Fruit fly (Drosophila melanogaster) whole organism, embryonic: ENCODE measurements around the gene CG42342.

Experiments
- CG10147 ChIP-seq: fragments of 200-800 bp; sonication (Bioruptor generic); optimal IDR thresholded peaks from 2 replicates; lab custom pipeline; 2019; ENCODE audit warnings: missing biosample characterization, mild to moderate bottlenecking, missing genetic modification characterization, moderate library complexity
- CG10267 ChIP-seq: fragments of 200-800 bp; sonication (Bioruptor generic); optimal IDR thresholded peaks from 2 replicates; lab custom pipeline; 2018; ENCODE audit warnings: missing biosample characterization, mild to moderate bottlenecking, missing genetic modification characterization, moderate library complexity
- CG11247 ChIP-seq: fragments of 200-800 bp; sonication (Bioruptor generic); IDR thresholded peaks from 2 replicates; pipeline ENCODE4 v1.3.6; 2022; ENCODE audit warnings: missing biosample characterization, missing genetic modification characterization
- CG12236 ChIP-seq: fragments of 200-800 bp; sonication (Bioruptor generic); optimal IDR thresholded peaks from 2 replicates; lab custom pipeline; 2016; ENCODE audit warnings: missing biosample characterization, missing genetic modification characterization
- CG1233 ChIP-seq: fragments of 200-800 bp; sonication (Bioruptor generic); optimal IDR thresholded peaks from 4 replicates; lab custom pipeline; 2018; ENCODE audit warnings: missing biosample characterization, mild to moderate bottlenecking, missing genetic modification characterization
- CG12391 ChIP-seq: fragments of 200-800 bp; sonication (Bioruptor generic); optimal IDR thresholded peaks from 3 replicates; lab custom pipeline; 2018; ENCODE audit warnings: missing biosample characterization, mild to moderate bottlenecking, missing genetic modification characterization, moderate library complexity
- CG13123 ChIP-seq: fragments of 200-800 bp; sonication (Bioruptor generic); optimal IDR thresholded peaks from 2 replicates; lab custom pipeline; 2016; ENCODE audit warnings: missing biosample characterization, missing genetic modification characterization
- CG15073 ChIP-seq: fragments of 200-800 bp; sonication (Bioruptor generic); optimal IDR thresholded peaks from 2 replicates; lab custom pipeline; 2016; ENCODE audit warnings: missing biosample characterization, missing genetic modification characterization
- CG1603 ChIP-seq: fragments of 200-800 bp; sonication (Bioruptor generic); optimal IDR thresholded peaks from 2 replicates; lab custom pipeline; 2019; ENCODE audit warnings: missing biosample characterization, mild to moderate bottlenecking, missing genetic modification characterization, moderate library complexity
- CG31441 ChIP-seq: fragments of 200-800 bp; sonication (Bioruptor generic); IDR thresholded peaks from 2 replicates; pipeline ENCODE4 v1.3.6; 2022; ENCODE audit warnings: missing biosample characterization, missing genetic modification characterization
- CG32772 ChIP-seq: fragments of 200-800 bp; sonication (Bioruptor generic); IDR thresholded peaks from 2 replicates; pipeline ENCODE4 v1.3.6; 2022; ENCODE audit warnings: missing biosample characterization, missing genetic modification characterization
- CG3838 ChIP-seq: fragments of 200-800 bp; sonication (Bioruptor generic); optimal IDR thresholded peaks from 3 replicates; lab custom pipeline; 2016; ENCODE audit warnings: missing biosample characterization, missing genetic modification characterization
- CG5245 ChIP-seq: fragments of 200-800 bp; sonication (Bioruptor generic); optimal IDR thresholded peaks from 3 replicates; lab custom pipeline; 2016; ENCODE audit warnings: missing biosample characterization, missing genetic modification characterization
- CG6813 ChIP-seq: fragments of 200-800 bp; sonication (Bioruptor generic); optimal IDR thresholded peaks from 2 replicates; lab custom pipeline; 2017; ENCODE audit warnings: missing biosample characterization, missing genetic modification characterization, mild to moderate bottlenecking, moderate library complexity, missing genetic modification reagents
- CG7357 ChIP-seq: fragments of 200-800 bp; sonication (Bioruptor generic); IDR thresholded peaks from 3 replicates; pipeline ENCODE4 v1.3.6; 2022; ENCODE audit warnings: missing biosample characterization, missing genetic modification characterization
- CG9932 ChIP-seq: fragments of 200-800 bp; sonication (Bioruptor generic); IDR thresholded peaks from 2 replicates; pipeline ENCODE4 v1.3.6; 2022; ENCODE audit warnings: missing biosample characterization, missing genetic modification characterization
- Camta ChIP-seq: fragments of 200-800 bp; sonication (Bioruptor generic); optimal IDR thresholded peaks from 2 replicates; lab custom pipeline; 2016; ENCODE audit warnings: missing biosample characterization, missing genetic modification characterization
- D19A ChIP-seq: fragments of 200-800 bp; optimal IDR thresholded peaks from 3 replicates; lab custom pipeline; 2019; ENCODE audit warnings: missing biosample characterization, mild to moderate bottlenecking, missing genetic modification characterization, moderate library complexity
- Dek ChIP-seq: fragments of 200-800 bp; sonication (Bioruptor generic); optimal IDR thresholded peaks from 3 replicates; lab custom pipeline; 2019; ENCODE audit warnings: missing biosample characterization, mild to moderate bottlenecking, missing genetic modification characterization, moderate library complexity
- Dfd ChIP-seq, 2 experiments: fragments of >200 bp; optimal IDR thresholded peaks; 2 replicates each; lab custom pipeline; 2017; ENCODE audit warnings: missing biosample characterization in 2 of 2, missing genetic modification characterization in 2 of 2
- Elba2 ChIP-seq: fragments of 200-800 bp; sonication (Bioruptor generic); optimal IDR thresholded peaks from 3 replicates; lab custom pipeline; 2016; ENCODE audit warnings: missing biosample characterization, missing genetic modification characterization
- Ets65A ChIP-seq: fragments of 200-800 bp; sonication (Bioruptor generic); peaks from one replicate; lab custom pipeline; 2016; ENCODE audit warnings: missing biosample characterization, missing genetic modification characterization
- Ets97D ChIP-seq: fragments of 200-800 bp; sonication (Bioruptor generic); optimal IDR thresholded peaks from 3 replicates; lab custom pipeline; 2016; ENCODE audit warnings: missing biosample characterization, missing genetic modification characterization
- HLHmδ ChIP-seq: fragments of 200-800 bp; sonication (Bioruptor generic); optimal IDR thresholded peaks from 2 replicates; lab custom pipeline; 2018; ENCODE audit warnings: missing biosample characterization, mild to moderate bottlenecking, missing genetic modification characterization, moderate library complexity
- Kr ChIP-seq: fragments of 200-800 bp; sonication (Bioruptor generic); optimal IDR thresholded peaks from 2 replicates; lab custom pipeline; 2017; ENCODE audit warnings: missing biosample characterization, mild to moderate bottlenecking, missing genetic modification characterization
- Lim3 ChIP-seq: fragments of 200-800 bp; sonication (Bioruptor generic); IDR thresholded peaks from 2 replicates; pipeline ENCODE4 v1.3.6; 2022; ENCODE audit warnings: missing biosample characterization, missing genetic modification characterization
- Nf-YB ChIP-seq: fragments of 200-800 bp; sonication (Bioruptor generic); optimal IDR thresholded peaks from 3 replicates; lab custom pipeline; 2019; ENCODE audit warnings: missing biosample characterization, mild to moderate bottlenecking, missing genetic modification characterization, moderate library complexity
- Poxn ChIP-seq: fragments of 200-800 bp; sonication (Bioruptor generic); IDR thresholded peaks from 2 replicates; pipeline ENCODE4 v1.3.6; 2022; ENCODE audit warnings: missing biosample characterization, missing genetic modification characterization
- Sry-δ ChIP-seq: fragments of 200-800 bp; sonication (Bioruptor generic); optimal IDR thresholded peaks from 2 replicates; lab custom pipeline; 2016; ENCODE audit warnings: missing biosample characterization, missing genetic modification characterization
- Tbp ChIP-seq: fragments of >200 bp; optimal IDR thresholded peaks from 2 replicates; lab custom pipeline; 2018; ENCODE audit warnings: missing biosample characterization, missing genetic modification characterization
- Xrp1 ChIP-seq: fragments of 200-800 bp; sonication (Bioruptor generic); IDR thresholded peaks from 2 replicates; pipeline ENCODE4 v1.3.6; 2022; ENCODE audit warnings: missing biosample characterization, missing genetic modification characterization
- ab ChIP-seq: fragments of 200-800 bp; sonication (Bioruptor generic); optimal IDR thresholded peaks from 2 replicates; lab custom pipeline; 2016; ENCODE audit warnings: missing biosample characterization, missing genetic modification characterization
- abd-A ChIP-seq: fragments of 200-800 bp; sonication (Bioruptor generic); optimal IDR thresholded peaks from 3 replicates; lab custom pipeline; 2019; ENCODE audit warnings: missing biosample characterization, mild to moderate bottlenecking, missing genetic modification characterization, moderate library complexity
- aop ChIP-seq: fragments of 200-800 bp; sonication (Bioruptor generic); IDR thresholded peaks from 2 replicates; pipeline ENCODE4 v1.3.6; 2022; ENCODE audit warnings: missing biosample characterization, missing genetic modification characterization
- esg ChIP-seq: fragments of 200-800 bp; sonication (Bioruptor generic); conservative IDR thresholded peaks from 2 replicates; pipeline ENCODE4 v1.3.6; 2022; ENCODE audit warnings: missing biosample characterization, missing genetic modification characterization
- fd3F ChIP-seq: fragments of 200-800 bp; sonication (Bioruptor generic); optimal IDR thresholded peaks from 2 replicates; lab custom pipeline; 2018; ENCODE audit warnings: missing biosample characterization, mild to moderate bottlenecking, missing genetic modification characterization, moderate library complexity
- ftz-f1 ChIP-seq: fragments of 200-800 bp; sonication (Bioruptor generic); optimal IDR thresholded peaks from 2 replicates; lab custom pipeline; 2016; ENCODE audit warnings: missing biosample characterization, missing genetic modification characterization
- gcm ChIP-seq: fragments of 200-800 bp; sonication (Bioruptor generic); optimal IDR thresholded peaks from 2 replicates; lab custom pipeline; 2019; ENCODE audit warnings: missing biosample characterization, mild to moderate bottlenecking, missing genetic modification characterization, moderate library complexity
- gsb ChIP-seq: fragments of 200-800 bp; sonication (Bioruptor generic); IDR thresholded peaks from 2 replicates; pipeline ENCODE4 v1.3.6; 2022; ENCODE audit warnings: missing biosample characterization, missing genetic modification characterization
- kni ChIP-seq: fragments of 200-800 bp; sonication (Bioruptor generic); optimal IDR thresholded peaks from 3 replicates; lab custom pipeline; 2017; ENCODE audit warnings: mild to moderate bottlenecking, missing biosample characterization, missing genetic modification reagents, missing genetic modification characterization
- knrl ChIP-seq: fragments of 200-800 bp; sonication (Bioruptor generic); IDR thresholded peaks from 3 replicates; pipeline ENCODE4 v1.3.6; 2022; ENCODE audit warnings: missing biosample characterization, missing genetic modification characterization; ENCODE audit not compliant: partially characterized antibody
- nau ChIP-seq: fragments of 200-800 bp; sonication (Bioruptor generic); optimal IDR thresholded peaks from 3 replicates; lab custom pipeline; 2017; ENCODE audit warnings: missing biosample characterization, mild to moderate bottlenecking, missing genetic modification characterization, missing genetic modification reagents
- nerfin-1 ChIP-seq: fragments of 200-800 bp; sonication (Bioruptor generic); optimal IDR thresholded peaks from 3 replicates; lab custom pipeline; 2019; ENCODE audit warnings: missing biosample characterization, mild to moderate bottlenecking, missing genetic modification characterization, moderate library complexity
- pho ChIP-seq: fragments of 200-800 bp; sonication (Bioruptor generic); optimal IDR thresholded peaks from 2 replicates; lab custom pipeline; 2016; ENCODE audit warnings: missing biosample characterization, missing genetic modification characterization
- prd ChIP-seq, 3 experiments: fragments of >200 bp in 2 of 3; fragments of 200-800 bp in 1 of 3; sonication (Bioruptor generic) in 1 of 3; optimal IDR thresholded peaks in 2 of 3; IDR thresholded peaks in 1 of 3; 2 replicates in 2 of 3; 3 replicates in 1 of 3; pipeline versions ENCODE4 v1.3.6 to Lab custom; 2017 to 2022; ENCODE audit warnings: missing biosample characterization in 1 of 3, missing genetic modification characterization in 1 of 3
- run ChIP-seq: fragments of 200-800 bp; sonication (Bioruptor generic); optimal IDR thresholded peaks from 3 replicates; lab custom pipeline; 2018; ENCODE audit warnings: missing biosample characterization, mild to moderate bottlenecking, missing genetic modification characterization
- sim ChIP-seq: fragments of 200-800 bp; sonication (Bioruptor generic); IDR thresholded peaks from 2 replicates; pipeline ENCODE4 v1.3.6; 2022; ENCODE audit warnings: missing biosample characterization, missing genetic modification characterization
- toy ChIP-seq: fragments of 200-800 bp; sonication (Bioruptor generic); IDR thresholded peaks from 2 replicates; pipeline ENCODE4 v1.3.6; 2022; ENCODE audit warnings: missing biosample characterization, missing genetic modification characterization
- trem ChIP-seq: fragments of 200-800 bp; optimal IDR thresholded peaks from 3 replicates; lab custom pipeline; 2019; ENCODE audit warnings: missing biosample characterization, mild to moderate bottlenecking, missing genetic modification characterization, moderate library complexity
- vnd ChIP-seq: fragments of 200-800 bp; sonication (Bioruptor generic); IDR thresholded peaks from 3 replicates; pipeline ENCODE4 v1.3.6; 2022; ENCODE audit warnings: missing biosample characterization, missing genetic modification characterization; ENCODE audit not compliant: partially characterized antibody
- wor ChIP-seq: fragments of 200-800 bp; sonication (Bioruptor generic); IDR thresholded peaks from 2 replicates; pipeline ENCODE4 v1.3.6; 2022; ENCODE audit warnings: missing biosample characterization, missing genetic modification characterization
- zf30C ChIP-seq: fragments of 200-800 bp; sonication (Bioruptor generic); optimal IDR thresholded peaks from 3 replicates; lab custom pipeline; 2018; ENCODE audit warnings: missing biosample characterization, mild to moderate bottlenecking, missing genetic modification characterization

CG42342 gene

DNA sequence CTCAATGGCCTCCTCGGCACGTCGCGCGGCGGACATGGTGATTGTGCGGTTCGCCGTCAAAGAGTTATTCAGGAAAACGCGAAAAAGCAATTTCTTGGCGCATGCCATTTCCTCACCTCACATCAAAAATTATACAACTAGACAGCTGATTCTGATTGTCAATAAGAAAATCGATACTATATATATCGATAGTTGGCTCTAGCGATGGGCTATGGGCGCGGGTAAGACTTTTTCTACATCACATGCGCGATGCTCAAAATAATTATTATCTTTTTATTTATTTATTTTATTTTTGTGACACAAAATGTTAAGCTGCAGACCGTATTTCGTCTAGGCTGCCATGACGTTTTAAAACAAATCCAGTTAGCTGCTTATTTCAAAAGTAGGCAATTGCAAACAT is 111.7 kb downstream of the CG42342 start, which contains the start of gene CG10340 (continued):
- TF ChIP-seq esg (no peak), CG12236 (GFP tag; lab: Kevin White, UChicago) (no peak), pho (GFP tag; lab: Kevin White, UChicago) (no peak), gcm (GFP tag; lab: Kevin White, UChicago) (no peak), CG32772 (no peak), abd-A (tag; lab: Kevin White, UChicago) (no peak), nau (GFP tag; lab: Kevin White, UChicago) (no peak), Ets65A (GFP tag; lab: Kevin White, UChicago) (no peak), CG1603 (tag; lab: Kevin White, UChicago) (no peak), ftz-f1 (GFP tag; lab: Kevin White, UChicago) (no peak), CG9932 (no peak; the same call in 1 of the 2 replicates), CG3838 (no peak), zf30C (GFP tag; lab: Kevin White, UChicago) (no peak), CG15073 (GFP tag; lab: Kevin White, UChicago) (no peak), Lim3 (GFP tag; lab: Robert Waterston, UW) (no peak), Nf-YB (GFP tag; lab: Kevin White, UChicago) (no peak), CG7357 (no peak), Kr (no peak), wor (no peak), CG10147 (GFP tag; lab: Kevin White, UChicago) (no peak), Sry-δ (GFP tag; lab: Kevin White, UChicago) (peak; percentile 81), CG31441 (GFP tag; lab: Robert Waterston, UW) (no peak), nerfin-1 (no peak), gsb (no peak), HLHmδ (GFP tag; lab: Kevin White, UChicago) (no peak), Poxn (GFP tag; lab: Robert Waterston, UW) (no peak), CG1233 (GFP tag; lab: Kevin White, UChicago) (no peak), fd3F (GFP tag; lab: Kevin White, UChicago) (no peak), aop (no peak), knrl (GFP tag; lab: Robert Waterston, UW) (peak; percentile 85), kni (GFP tag; lab: Kevin White, UChicago) (no peak), Tbp (GFP tag; lab: Kevin White, UChicago) (no peak), Xrp1 (GFP tag; lab: Robert Waterston, UW) (no peak), run (tag; lab: Kevin White, UChicago) (no peak), sim (GFP tag; lab: Robert Waterston, UW) (no peak), D19A (tag; lab: Kevin White, UChicago) (no peak), CG12391 (tag; lab: Kevin White, UChicago) (peak; percentile 11), toy (GFP tag; lab: Robert Waterston, UW) (no peak), Ets97D (GFP tag; lab: Kevin White, UChicago) (no peak), Dfd (GFP tag; optimal IDR thresholded peaks at IDR 0.05; lab: Kevin White, UChicago) (no peak), CG13123 (GFP tag; lab: Kevin White, UChicago) (no peak), prd (optimal IDR thresholded peaks at IDR 0.05; lab: Kevin White, UChicago) (no peak), prd (GFP tag; IDR thresholded peaks at IDR 0.05; lab: Robert Waterston, UW) (peak; percentile 30; the same call in 1 of the 3 replicates), CG11247 (GFP tag; lab: Robert Waterston, UW) (no peak), ab (GFP tag; lab: Kevin White, UChicago) (no peak), CG10267 (tag; lab: Kevin White, UChicago) (peak; percentile 17), vnd (GFP tag; lab: Robert Waterston, UW) (peak; percentile 72; the same call in 2 of the 3 replicates), Dek (tag; lab: Kevin White, UChicago) (no peak), trem (peak; percentile 47), CG6813 (GFP tag; lab: Kevin White, UChicago) (no peak), Camta (GFP tag; lab: Kevin White, UChicago) (no peak), CG5245 (GFP tag; lab: Kevin White, UChicago) (no peak), Elba2 (GFP tag; lab: Kevin White, UChicago) (peak; percentile 88)
